Worm (Caenorhabditis elegans): ENCODE measurements around the gene F36H5.12.

- TF ChIP-seq lin-13 (GFP tag; optimal IDR thresholded peaks at IDR 0.05): no peak
- no peak for TF ChIP-seq ceh-82 (tag; optimal IDR thresholded peaks at IDR 0.05)
- TF ChIP-seq unc-62 (GFP tag; optimal IDR thresholded peaks at IDR 0.05): no peak
- no peak for TF ChIP-seq egl-27 (tag; optimal IDR thresholded peaks at IDR 0.05)
- TF ChIP-seq lin-39 (tag; optimal IDR thresholded peaks at IDR 0.05): no peak
These were observed 44.6 kb downstream of the F36H5.12 start for ce11 chrII:1787208-1787607.
